Worm (Caenorhabditis elegans) whole organism, young adult: ENCODE results near the gene hif-1.

Experiments used
- F52B5.7 ChIP-seq: sonication (generic microtip); optimal IDR thresholded peaks from 2 replicates; lab custom pipeline; 2016; ENCODE audit warnings: mild to moderate bottlenecking, missing genetic modification characterization, missing compliant biosample characterization
- Y53G8AR.9 ChIP-seq: fragments of 200-800 bp; sonication (Bioruptor generic); conservative IDR thresholded peaks from 2 replicates; pipeline ENCODE4 v1.3.6; 2022; ENCODE audit warnings: missing genetic modification reagents, missing genetic modification characterization, missing compliant biosample characterization
- atf-7 ChIP-seq: sonication (generic microtip); optimal IDR thresholded peaks from 2 replicates; lab custom pipeline; 2017; ENCODE audit warnings: mild to moderate bottlenecking, missing genetic modification characterization, missing compliant biosample characterization
- ccch-3 ChIP-seq: fragments of 200-800 bp; sonication (Bioruptor generic); optimal IDR thresholded peaks from 2 replicates; lab custom pipeline; 2018; ENCODE audit warnings: mild to moderate bottlenecking, missing genetic modification characterization, missing compliant biosample characterization
- ceh-27 ChIP-seq: fragments of 200-800 bp; sonication (Bioruptor generic); optimal IDR thresholded peaks from 2 replicates; lab custom pipeline; 2018; ENCODE audit warnings: mild to moderate bottlenecking, missing genetic modification characterization, moderate library complexity, missing compliant biosample characterization
- fkh-3 ChIP-seq: sonication (generic microtip); optimal IDR thresholded peaks from 2 replicates; lab custom pipeline; 2016; ENCODE audit warnings: mild to moderate bottlenecking, missing genetic modification characterization, missing compliant biosample characterization
- lir-1 ChIP-seq: fragments of 200-800 bp; sonication (Bioruptor generic); conservative IDR thresholded peaks from 2 replicates; pipeline ENCODE4 v1.3.6; 2022; ENCODE audit warnings: missing genetic modification reagents, missing genetic modification characterization, missing compliant biosample characterization
- madf-10 ChIP-seq: sonication (generic microtip); optimal IDR thresholded peaks from 2 replicates; lab custom pipeline; 2016; ENCODE audit warnings: mild to moderate bottlenecking, missing genetic modification characterization, missing compliant biosample characterization
- nfya-2 ChIP-seq: fragments of 200-800 bp; sonication (Bioruptor generic); IDR thresholded peaks from 2 replicates; pipeline ENCODE4 v1.3.6; 2022; ENCODE audit warnings: missing genetic modification reagents, missing genetic modification characterization, missing compliant biosample characterization
- nfyb-1 ChIP-seq: fragments of 200-800 bp; sonication (Bioruptor generic); IDR thresholded peaks from 2 replicates; pipeline ENCODE4 v1.3.6; 2022; ENCODE audit warnings: missing genetic modification reagents, missing genetic modification characterization, missing compliant biosample characterization
- nhr-179 ChIP-seq: sonication (generic microtip); optimal IDR thresholded peaks from 2 replicates; lab custom pipeline; 2016; ENCODE audit warnings: mild to moderate bottlenecking, missing genetic modification characterization, missing compliant biosample characterization
- pha-4 ChIP-seq: fragments of 150-350 bp; sonication (generic microtip); optimal IDR thresholded peaks from 2 replicates; lab custom pipeline; 2014; ENCODE audit warnings: missing biosample characterization, missing genetic modification reagents, missing genetic modification characterization
- xnd-1 ChIP-seq: sonication (generic microtip); optimal IDR thresholded peaks from 2 replicates; lab custom pipeline; 2016; ENCODE audit warnings: missing genotype, missing genetic modification reagents, missing genetic modification characterization, missing compliant biosample characterization

ce11 chrV:20832554-20832963 is 52.4 kb downstream of the hif-1 start:
- TF ChIP-seq ccch-3 (GFP tag; lab: Kevin White, UChicago) = no peak
- no peak for TF ChIP-seq fkh-3 (tag; lab: Kevin White, UChicago)
- no peak for TF ChIP-seq madf-10 (tag; lab: Kevin White, UChicago)
- TF ChIP-seq xnd-1 (tag; lab: Kevin White, UChicago) = no peak
- TF ChIP-seq nfyb-1 (GFP tag; lab: Robert Waterston, UW) = no peak
- no peak for TF ChIP-seq pha-4 (tag; lab: Kevin White, UChicago)
- no peak for TF ChIP-seq Y53G8AR.9 (GFP tag; lab: Robert Waterston, UW)
- TF ChIP-seq lir-1 (GFP tag; lab: Robert Waterston, UW) = no peak
- no peak for TF ChIP-seq ceh-27 (GFP tag; lab: Kevin White, UChicago)
- no peak for TF ChIP-seq F52B5.7 (tag; lab: Kevin White, UChicago)
- no peak for TF ChIP-seq nhr-179 (tag; lab: Kevin White, UChicago)
- no peak for TF ChIP-seq atf-7 (tag; lab: Kevin White, UChicago)
- TF ChIP-seq nfya-2 = no peak
